Worm (Caenorhabditis elegans) whole organism, L4/young adult: ENCODE measurements around the gene dyf-4.

Experiments
- W03F9.2 ChIP-seq: fragments of 150-350 bp; optimal IDR thresholded peaks from 2 replicates; lab custom pipeline; 2014; ENCODE audit warnings: missing biosample characterization, missing genetic modification characterization
- dao-5 ChIP-seq: sonication (generic microtip); optimal IDR thresholded peaks from 2 replicates; lab custom pipeline; 2016; ENCODE audit warnings: missing genotype, missing genetic modification characterization, moderate library complexity, missing compliant biosample characterization
- him-1 ChIP-seq: sonication (generic microtip); optimal IDR thresholded peaks from 2 replicates; lab custom pipeline; 2016; ENCODE audit warnings: missing genotype, missing genetic modification reagents, missing genetic modification characterization, missing compliant biosample characterization

DNA sequence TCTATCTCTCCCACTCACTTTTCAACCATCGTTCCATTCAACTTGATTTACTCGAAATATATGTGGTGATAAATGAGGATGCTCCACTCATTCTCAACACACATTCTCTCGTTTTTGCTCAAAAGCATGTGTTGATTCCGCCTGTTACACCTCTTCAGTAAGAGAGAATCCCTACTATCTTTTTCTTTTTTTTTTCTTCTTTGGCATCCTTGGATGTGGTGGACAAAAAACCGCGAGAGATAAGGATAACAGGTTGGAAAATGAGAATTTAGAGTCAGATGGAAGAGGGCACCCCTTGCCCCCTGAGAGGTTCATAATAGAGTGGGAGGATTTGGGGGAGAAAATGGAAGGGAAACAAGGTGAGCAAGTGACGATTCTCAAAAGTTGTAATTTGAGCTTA, 46.5 kb downstream of the dyf-4 start:
- TF ChIP-seq dao-5 (no peak), him-1 (no peak), W03F9.2 (tag; lab: Kevin White, UChicago) (no peak)
